Fruit fly (Drosophila melanogaster) whole organism, adult: ENCODE measurements around the gene CG14082.

Source experiments
- CG11617 ChIP-seq: fragments of 200-800 bp; sonication (Bioruptor generic); optimal IDR thresholded peaks from 2 replicates; lab custom pipeline; 2017; ENCODE audit warnings: mild to moderate bottlenecking, missing biosample characterization, missing genetic modification reagents, missing genetic modification characterization
- CG33017 ChIP-seq: fragments of 200-800 bp; sonication (Bioruptor generic); optimal IDR thresholded peaks from 2 replicates; lab custom pipeline; 2018; ENCODE audit warnings: missing biosample characterization, mild to moderate bottlenecking, missing genetic modification characterization, moderate library complexity
- Clk ChIP-seq: fragments of 200-800 bp; sonication (Bioruptor generic); optimal IDR thresholded peaks from 2 replicates; lab custom pipeline; 2017; ENCODE audit warnings: missing biosample characterization, missing genetic modification characterization
- cic ChIP-seq: fragments of 200-800 bp; sonication (Bioruptor generic); optimal IDR thresholded peaks from 2 replicates; lab custom pipeline; 2017; ENCODE audit warnings: missing biosample characterization, mild to moderate bottlenecking, missing genetic modification characterization, moderate library complexity
- cnc ChIP-seq, 2 experiments: fragments of >200 bp; optimal IDR thresholded peaks; 2 replicates each; lab custom pipeline; 2017
- kay ChIP-seq: fragments of 200-800 bp; sonication (Bioruptor generic); peaks from one replicate; lab custom pipeline; 2016; ENCODE audit warnings: missing biosample characterization, missing genetic modification characterization, borderline replicate concordance

- TF ChIP-seq Clk (GFP tag; lab: Kevin White, UChicago), result no peak
- TF ChIP-seq cnc (optimal IDR thresholded peaks at IDR 0.05; lab: Kevin White, UChicago), result no peak
- TF ChIP-seq CG33017 (tag; lab: Kevin White, UChicago), result no peak
- TF ChIP-seq cic (GFP tag; lab: Kevin White, UChicago), result peak; percentile 2
- TF ChIP-seq CG11617 (GFP tag; lab: Kevin White, UChicago), result no peak
- no peak for TF ChIP-seq kay
Measured at dm6 chr3L:19171321-19172191, 32.8 kb upstream of the CG14082 start.
